Worm (Caenorhabditis elegans): ENCODE measurements around the gene nhr-119.
A peak's percentile ranks its signal among the peaks of the same experiment; 100 is the strongest.

nhr-119 gene

ce11 chrII:2752536-2752935 is 47.9 kb downstream of the nhr-119 start, which contains the start of gene F29A7.6 (continued):
- TF ChIP-seq nhr-80 (tag; optimal IDR thresholded peaks at IDR 0.05) = no peak
- no peak for TF ChIP-seq K11D2.4 (GFP tag; IDR thresholded peaks at IDR 0.05)
- peak; percentile 66 for TF ChIP-seq attf-5 (GFP tag; optimal IDR thresholded peaks at IDR 0.05)
- TF ChIP-seq mel-28 (tag; optimal IDR thresholded peaks at IDR 0.05; ENCODE audit: borderline replicate concordance) = no peak
- no peak for TF ChIP-seq F37B4.10 (GFP tag; IDR thresholded peaks at IDR 0.05)
- no peak for TF ChIP-seq F10E7.11 (tag; optimal IDR thresholded peaks at IDR 0.05)
- peak; percentile 35; the same call in 1 of the 2 replicates for TF ChIP-seq rcor-1 (GFP tag; IDR thresholded peaks at IDR 0.05)
- no peak for TF ChIP-seq fkh-3 (tag; optimal IDR thresholded peaks at IDR 0.05)
- no peak for TF ChIP-seq ceh-40 (GFP tag; IDR thresholded peaks at IDR 0.05)
- TF ChIP-seq Y53G8AR.9 (GFP tag; conservative IDR thresholded peaks at IDR 0.05) = no peak
- TF ChIP-seq ztf-18 (tag; optimal IDR thresholded peaks at IDR 0.05) = no peak
- peak; percentile 35 for TF ChIP-seq unc-130 (GFP tag; optimal IDR thresholded peaks at IDR 0.05)
- peak; percentile 13 for TF ChIP-seq lsl-1 (GFP tag; optimal IDR thresholded peaks at IDR 0.05)
- TF ChIP-seq F22D6.2 (tag; optimal IDR thresholded peaks at IDR 0.05) = no peak
- TF ChIP-seq ceh-58 (GFP tag; IDR thresholded peaks at IDR 0.05) = no peak
- no peak for TF ChIP-seq ztf-22 (GFP tag; optimal IDR thresholded peaks at IDR 0.05)
- no peak for TF ChIP-seq lin-40 (tag; optimal IDR thresholded peaks at IDR 0.05)
- no peak for TF ChIP-seq F57A8.1 (GFP tag; optimal IDR thresholded peaks at IDR 0.05)
- peak; percentile 63; the same call in 1 of the 2 replicates for TF ChIP-seq dox-1 (GFP tag; IDR thresholded peaks at IDR 0.05)
- TF ChIP-seq somi-1 (GFP tag; optimal IDR thresholded peaks at IDR 0.05) = no peak
- TF ChIP-seq madf-8 (GFP tag; conservative IDR thresholded peaks at IDR 0.05) = peak; percentile 23
- TF ChIP-seq C06A6.2 (GFP tag; conservative IDR thresholded peaks at IDR 0.05) = no peak
- TF ChIP-seq aptf-2 (GFP tag; conservative IDR thresholded peaks at IDR 0.05) = peak; percentile 54; the same call in 1 of the 2 replicates
- no peak for TF ChIP-seq B0261.1 (tag; optimal IDR thresholded peaks at IDR 0.05)
- no peak for TF ChIP-seq ekl-4 (GFP tag; IDR thresholded peaks at IDR 0.05)
- no peak for TF ChIP-seq Y67H2A.10 (GFP tag; conservative IDR thresholded peaks at IDR 0.05)
- TF ChIP-seq hlh-12 (tag; optimal IDR thresholded peaks at IDR 0.05) = no peak
- no peak for TF ChIP-seq F23B12.7 (tag; optimal IDR thresholded peaks at IDR 0.05; ENCODE audit: insufficient read depth)
- TF ChIP-seq C17E4.6 (GFP tag; IDR thresholded peaks at IDR 0.05) = no peak
- TF ChIP-seq cebp-1 (GFP tag; IDR thresholded peaks at IDR 0.05) = no peak
- TF ChIP-seq cebp-1 (tag; optimal IDR thresholded peaks at IDR 0.05) = no peak
- TF ChIP-seq B0035.1 (tag; optimal IDR thresholded peaks at IDR 0.05) = no peak
- TF ChIP-seq Y79H2A.3 (GFP tag; conservative IDR thresholded peaks at IDR 0.05) = no peak
- no peak for TF ChIP-seq F49E8.2 (tag; optimal IDR thresholded peaks at IDR 0.05; ENCODE audit: insufficient read depth)
- no peak for TF ChIP-seq ZK185.1 (tag; optimal IDR thresholded peaks at IDR 0.05; ENCODE audit: poor library complexity, severe bottlenecking)
- TF ChIP-seq mcd-1 (GFP tag; IDR thresholded peaks at IDR 0.05) = peak; percentile 96
- peak; percentile 38 for TF ChIP-seq ceh-100 (GFP tag; IDR thresholded peaks at IDR 0.05)
- peak; percentile 55 for TF ChIP-seq D2030.7 (GFP tag; IDR thresholded peaks at IDR 0.05)
- no peak for TF ChIP-seq F39B2.1 (GFP tag; IDR thresholded peaks at IDR 0.05)
- TF ChIP-seq nfya-2 (GFP tag; IDR thresholded peaks at IDR 0.05) = no peak
- TF ChIP-seq egl-44 (GFP tag; IDR thresholded peaks at IDR 0.05) = no peak
- no peak for TF ChIP-seq xnd-1 (tag; optimal IDR thresholded peaks at IDR 0.05)
- TF ChIP-seq zim-3 (tag; optimal IDR thresholded peaks at IDR 0.05) = no peak
- 0 out of 2 replicates have a peak, but pooled peaks have one; percentile 55 for TF ChIP-seq bed-2 (GFP tag; IDR thresholded peaks at IDR 0.05)
- no peak for TF ChIP-seq atf-7 (tag; optimal IDR thresholded peaks at IDR 0.05)
- no peak for TF ChIP-seq aptf-3 (GFP tag; IDR thresholded peaks at IDR 0.05)
- no peak for TF ChIP-seq dpl-1 (GFP tag; optimal IDR thresholded peaks at IDR 0.05)
- peak; percentile 5 for TF ChIP-seq snpc-1.1 (tag; optimal IDR thresholded peaks at IDR 0.05; ENCODE audit: insufficient read depth)
- TF ChIP-seq T07F8.4 (tag; optimal IDR thresholded peaks at IDR 0.05) = no peak
